Worm (Caenorhabditis elegans): ENCODE data around the gene rsr-2.

rsr-2 gene

ce11 chrII:12199912-12200637 lies 25.1 kb upstream of the rsr-2 start, which contains the start of gene polg-1:
polg-1 (minus strand) TSS chrII:12199962.
- TF ChIP-seq flt-1 (GFP tag; IDR thresholded peaks at IDR 0.05), result no peak
- no peak for TF ChIP-seq ceh-36 (tag; optimal IDR thresholded peaks at IDR 0.05)

- TF ChIP-seq hmg-4 (GFP tag; optimal IDR thresholded peaks at IDR 0.05), result no peak
- TF ChIP-seq pes-1 (GFP tag; IDR thresholded peaks at IDR 0.05), result no peak
- no peak for TF ChIP-seq tra-4 (tag; optimal IDR thresholded peaks at IDR 0.05)
- TF ChIP-seq scrt-1 (GFP tag; IDR thresholded peaks at IDR 0.05), result no peak
- TF ChIP-seq hnd-1 (tag; optimal IDR thresholded peaks at IDR 0.05), result no peak
- no peak for TF ChIP-seq ceh-36 (tag; optimal IDR thresholded peaks at IDR 0.05)
- TF ChIP-seq B0310.2 (tag; optimal IDR thresholded peaks at IDR 0.05), result no peak
- TF ChIP-seq tbx-37 (GFP tag; conservative IDR thresholded peaks at IDR 0.05), result no peak
- TF ChIP-seq tbx-11 (GFP tag; IDR thresholded peaks at IDR 0.05), result no peak
- TF ChIP-seq ets-7 (tag; optimal IDR thresholded peaks at IDR 0.05), result no peak
These were observed 22.9 kb upstream of the rsr-2 start, which contains the start of gene trpp-5 for ce11 chrII:12202281-12202680. trpp-5 (minus strand) TSS chrII:12202381.

ce11 chrII:12202921-12203320 lies 22.2 kb upstream of the rsr-2 start, which contains the start of gene aqp-12:
aqp-12 (plus strand) TSS chrII:12203221.
- TF ChIP-seq sea-1 (GFP tag; conservative IDR thresholded peaks at IDR 0.05) (no peak), F13C5.2 (tag; optimal IDR thresholded peaks at IDR 0.05) (no peak), pes-1 (GFP tag; IDR thresholded peaks at IDR 0.05) (no peak), ets-7 (tag; optimal IDR thresholded peaks at IDR 0.05) (no peak), flt-1 (GFP tag; IDR thresholded peaks at IDR 0.05) (no peak), ceh-13 (GFP tag; optimal IDR thresholded peaks at IDR 0.05) (no peak), hmbx-1 (tag; optimal IDR thresholded peaks at IDR 0.05) (no peak), tbx-11 (GFP tag; IDR thresholded peaks at IDR 0.05) (no peak), tbx-37 (GFP tag; conservative IDR thresholded peaks at IDR 0.05) (no peak), ama-1 (optimal IDR thresholded peaks at IDR 0.05) (no peak), tra-4 (tag; optimal IDR thresholded peaks at IDR 0.05) (no peak), aly-1 (tag; optimal IDR thresholded peaks at IDR 0.05) (no peak)

- TF ChIP-seq pes-1 (GFP tag; IDR thresholded peaks at IDR 0.05) (no peak), sea-1 (GFP tag; conservative IDR thresholded peaks at IDR 0.05) (no peak), tbx-11 (GFP tag; IDR thresholded peaks at IDR 0.05) (no peak), tra-4 (tag; optimal IDR thresholded peaks at IDR 0.05) (no peak), ama-1 (optimal IDR thresholded peaks at IDR 0.05) (no peak), hmg-4 (GFP tag; optimal IDR thresholded peaks at IDR 0.05) (no peak), aly-1 (tag; optimal IDR thresholded peaks at IDR 0.05) (no peak), B0310.2 (tag; optimal IDR thresholded peaks at IDR 0.05) (no peak), scrt-1 (GFP tag; IDR thresholded peaks at IDR 0.05) (no peak), ceh-36 (tag; optimal IDR thresholded peaks at IDR 0.05) (no peak), ceh-13 (GFP tag; optimal IDR thresholded peaks at IDR 0.05) (no peak), F13C5.2 (tag; optimal IDR thresholded peaks at IDR 0.05) (no peak), hnd-1 (tag; optimal IDR thresholded peaks at IDR 0.05) (no peak), ets-7 (tag; optimal IDR thresholded peaks at IDR 0.05) (no peak), hmbx-1 (tag; optimal IDR thresholded peaks at IDR 0.05) (no peak), tbx-37 (GFP tag; conservative IDR thresholded peaks at IDR 0.05) (no peak), flt-1 (GFP tag; IDR thresholded peaks at IDR 0.05) (no peak)
These were observed 20.5 kb upstream of the rsr-2 start for ce11 chrII:12204617-12205016.

ce11 chrII:12208741-12209140 lies 16.4 kb upstream of the rsr-2 start:
- no peak for TF ChIP-seq hnd-1 (tag; optimal IDR thresholded peaks at IDR 0.05)
- no peak for TF ChIP-seq F13C5.2 (tag; optimal IDR thresholded peaks at IDR 0.05)

ce11 chrII:12211652-12212245 lies 13.4 kb upstream of the rsr-2 start:
- TF ChIP-seq tra-4 (tag; optimal IDR thresholded peaks at IDR 0.05) (no peak), hmbx-1 (tag; optimal IDR thresholded peaks at IDR 0.05) (no peak), pes-1 (GFP tag; IDR thresholded peaks at IDR 0.05) (no peak), tbx-11 (GFP tag; IDR thresholded peaks at IDR 0.05) (no peak), hnd-1 (tag; optimal IDR thresholded peaks at IDR 0.05) (no peak), sea-1 (GFP tag; conservative IDR thresholded peaks at IDR 0.05) (no peak), tbx-37 (GFP tag; conservative IDR thresholded peaks at IDR 0.05) (no peak), ceh-36 (tag; optimal IDR thresholded peaks at IDR 0.05) (no peak), aly-1 (tag; optimal IDR thresholded peaks at IDR 0.05) (no peak), ets-7 (tag; optimal IDR thresholded peaks at IDR 0.05) (no peak), ama-1 (optimal IDR thresholded peaks at IDR 0.05) (no peak), B0310.2 (tag; optimal IDR thresholded peaks at IDR 0.05) (no peak)

- no peak for TF ChIP-seq hnd-1 (tag; optimal IDR thresholded peaks at IDR 0.05)
- TF ChIP-seq sea-1 (GFP tag; conservative IDR thresholded peaks at IDR 0.05), result no peak
- no peak for TF ChIP-seq ceh-13 (GFP tag; optimal IDR thresholded peaks at IDR 0.05)
- TF ChIP-seq flt-1 (GFP tag; IDR thresholded peaks at IDR 0.05), result no peak
- TF ChIP-seq B0310.2 (tag; optimal IDR thresholded peaks at IDR 0.05), result peak; percentile 45
These were observed 10.6 kb upstream of the rsr-2 start for ce11 chrII:12214562-12214961.

ce11 chrII:12222524-12222923 lies 2.6 kb upstream of the rsr-2 start:
- TF ChIP-seq tra-4 (tag; optimal IDR thresholded peaks at IDR 0.05), result no peak
- no peak for TF ChIP-seq B0310.2 (tag; optimal IDR thresholded peaks at IDR 0.05)
- TF ChIP-seq ama-1 (optimal IDR thresholded peaks at IDR 0.05), result no peak
- TF ChIP-seq sea-1 (GFP tag; conservative IDR thresholded peaks at IDR 0.05), result no peak
- no peak for TF ChIP-seq tbx-37 (GFP tag; conservative IDR thresholded peaks at IDR 0.05)
- peak; percentile 70 for TF ChIP-seq hmg-4 (GFP tag; optimal IDR thresholded peaks at IDR 0.05)
- TF ChIP-seq pes-1 (GFP tag; IDR thresholded peaks at IDR 0.05), result no peak
- peak; percentile 64 for TF ChIP-seq aly-1 (tag; optimal IDR thresholded peaks at IDR 0.05)
- no peak for TF ChIP-seq flt-1 (GFP tag; IDR thresholded peaks at IDR 0.05)
- TF ChIP-seq ceh-13 (GFP tag; optimal IDR thresholded peaks at IDR 0.05), result no peak
- peak; percentile 50 for TF ChIP-seq F13C5.2 (tag; optimal IDR thresholded peaks at IDR 0.05)
- TF ChIP-seq hnd-1 (tag; optimal IDR thresholded peaks at IDR 0.05), result no peak
- peak; percentile 22 for TF ChIP-seq ets-7 (tag; optimal IDR thresholded peaks at IDR 0.05)
- no peak for TF ChIP-seq hmbx-1 (tag; optimal IDR thresholded peaks at IDR 0.05)
- TF ChIP-seq scrt-1 (GFP tag; IDR thresholded peaks at IDR 0.05), result no peak
- no peak for TF ChIP-seq ceh-36 (tag; optimal IDR thresholded peaks at IDR 0.05)
- TF ChIP-seq tbx-11 (GFP tag; IDR thresholded peaks at IDR 0.05), result no peak
